Fruit fly (Drosophila melanogaster) whole organism, prepupa: ENCODE results near the gene CG7966.

Experiments
- CG6808 ChIP-seq: fragments of 200-800 bp; sonication (Bioruptor generic); optimal IDR thresholded peaks from 3 replicates; lab custom pipeline; 2017; ENCODE audit warnings: missing biosample characterization, missing genetic modification characterization, mild to moderate bottlenecking, moderate library complexity, missing genetic modification reagents
- CG6854 ChIP-seq: fragments of 200-800 bp; sonication (Bioruptor generic); optimal IDR thresholded peaks from 2 replicates; lab custom pipeline; 2017; ENCODE audit warnings: missing biosample characterization, mild to moderate bottlenecking, missing genetic modification characterization
- Eip78C ChIP-seq: fragments of 200-800 bp; sonication (Bioruptor generic); peaks from one replicate; lab custom pipeline; 2016; ENCODE audit warnings: missing biosample characterization, missing genetic modification characterization
- Eip93F ChIP-seq: fragments of 200-800 bp; sonication (Bioruptor generic); optimal IDR thresholded peaks from 2 replicates; lab custom pipeline; 2016; ENCODE audit warnings: missing biosample characterization, mild to moderate bottlenecking, missing genetic modification characterization
- Gug ChIP-seq: fragments of 200-800 bp; sonication (Bioruptor generic); IDR thresholded peaks from 2 replicates; pipeline ENCODE4 v1.3.6; 2022; ENCODE audit warnings: missing biosample characterization, missing genetic modification characterization
- vri ChIP-seq: fragments of 200-800 bp; sonication (Bioruptor generic); optimal IDR thresholded peaks from 3 replicates; lab custom pipeline; 2016; ENCODE audit warnings: missing biosample characterization, mild to moderate bottlenecking, missing genetic modification characterization

DNA sequence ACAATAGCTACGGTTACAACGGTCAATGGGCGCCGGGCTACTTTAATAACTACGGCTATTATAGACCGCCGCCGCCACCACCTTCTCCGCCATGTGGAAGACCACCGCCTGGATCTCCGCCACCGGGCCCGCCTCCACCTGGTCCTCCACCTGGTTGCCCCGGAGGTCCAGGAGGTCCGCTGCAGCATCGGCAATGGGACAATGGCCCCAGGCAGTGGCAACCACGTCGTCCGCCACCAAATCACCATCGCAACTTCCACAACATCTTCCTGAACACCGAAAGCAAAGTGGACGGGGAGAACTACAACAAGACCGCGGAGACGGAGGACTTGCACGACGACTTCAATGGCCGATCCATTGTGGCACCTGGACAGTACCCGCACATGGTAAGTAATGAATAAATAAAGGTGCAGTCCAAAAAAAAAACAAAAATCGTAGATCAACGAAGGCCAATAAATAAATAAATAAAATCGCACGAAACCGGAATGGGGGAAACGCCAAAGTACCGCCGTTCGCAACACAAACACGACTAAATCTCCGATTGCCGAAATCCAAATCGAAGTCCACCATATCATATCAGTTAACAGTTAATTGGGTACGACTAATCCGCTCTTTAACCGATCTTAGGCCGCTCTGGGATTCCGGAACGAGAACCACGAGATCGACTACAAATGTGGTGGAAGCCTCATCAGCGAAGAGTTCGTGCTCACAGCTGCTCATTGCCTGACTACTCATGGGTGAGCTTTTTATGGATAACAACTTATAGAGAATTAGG, 8.8 kb downstream of the CG7966 start, which contains the start of gene snk:
- TF ChIP-seq Gug (no peak), vri (GFP tag; lab: Kevin White, UChicago) (no peak), CG6808 (GFP tag; lab: Kevin White, UChicago) (no peak), Eip93F (GFP tag; lab: Kevin White, UChicago) (no peak), CG6854 (GFP tag; lab: Kevin White, UChicago) (no peak), Eip78C (GFP tag; lab: Kevin White, UChicago) (no peak)
